Worm (Caenorhabditis elegans) whole organism, L3 larva: ENCODE measurements around the gene sir-2.3.

Source experiments
- aly-2 ChIP-seq: fragments of 150-350 bp; optimal IDR thresholded peaks from 2 replicates; lab custom pipeline; 2014; ENCODE audit warnings: missing biosample characterization, missing genetic modification characterization
- ama-1 ChIP-seq: fragments of 150-350 bp; optimal IDR thresholded peaks from 2 replicates; lab custom pipeline; 2018
- egl-27 ChIP-seq: sonication (generic microtip); optimal IDR thresholded peaks from 4 replicates; lab custom pipeline; 2017; ENCODE audit warnings: missing biosample characterization, missing genetic modification reagents, missing genetic modification characterization
- elt-3 ChIP-seq, 3 experiments: fragments of 150-350 bp in 1 of 3; sonication (generic microtip) in 2 of 3; optimal IDR thresholded peaks; 2 replicates in 2 of 3; 4 replicates in 1 of 3; lab custom pipeline; 2014 to 2017; ENCODE audit warnings: missing biosample characterization in 3 of 3, missing genetic modification characterization in 3 of 3
- fkh-2 ChIP-seq: fragments of 150-350 bp; optimal IDR thresholded peaks from 2 replicates; lab custom pipeline; 2014; ENCODE audit warnings: missing biosample characterization, missing genetic modification reagents, missing genetic modification characterization
- mdl-1 ChIP-seq: fragments of 150-350 bp; optimal IDR thresholded peaks from 2 replicates; lab custom pipeline; 2014; ENCODE audit warnings: missing biosample characterization, missing genetic modification characterization
- nhr-12 ChIP-seq: fragments of 150-350 bp; optimal IDR thresholded peaks from 2 replicates; lab custom pipeline; 2014; ENCODE audit warnings: missing biosample characterization, missing genetic modification characterization
- nhr-237 ChIP-seq: fragments of 150-350 bp; optimal IDR thresholded peaks from 2 replicates; lab custom pipeline; 2014; ENCODE audit warnings: missing biosample characterization, missing genetic modification characterization
- pha-4 ChIP-seq: fragments of 150-350 bp; optimal IDR thresholded peaks from 2 replicates; lab custom pipeline; 2014; ENCODE audit warnings: missing biosample characterization, missing genetic modification reagents, missing genetic modification characterization
- skn-1 ChIP-seq: fragments of 150-350 bp; optimal IDR thresholded peaks from 2 replicates; lab custom pipeline; 2014; ENCODE audit warnings: missing biosample characterization, missing genetic modification characterization
- snpc-4 ChIP-seq: fragments of 150-350 bp; optimal IDR thresholded peaks from 2 replicates; lab custom pipeline; 2014; ENCODE audit warnings: missing biosample characterization, missing genetic modification characterization
- unc-62 ChIP-seq: fragments of 150-350 bp; sonication (generic microtip); optimal IDR thresholded peaks from 4 replicates; lab custom pipeline; 2014; ENCODE audit warnings: missing biosample characterization, missing genetic modification reagents, missing genetic modification characterization
- zag-1 ChIP-seq: fragments of 150-350 bp; optimal IDR thresholded peaks from 2 replicates; lab custom pipeline; 2014; ENCODE audit warnings: missing biosample characterization, missing genetic modification characterization
- ztf-11 ChIP-seq: fragments of 150-350 bp; optimal IDR thresholded peaks from 2 replicates; lab custom pipeline; 2014; ENCODE audit warnings: missing biosample characterization, missing genetic modification characterization

- TF ChIP-seq aly-2 (tag; lab: Kevin White, UChicago) (no peak), pha-4 (tag; lab: Kevin White, UChicago) (no peak), elt-3 (tag; optimal IDR thresholded peaks at IDR 0.05; lab: Kevin White, UChicago) (no peak), fkh-2 (tag; lab: Kevin White, UChicago) (no peak), nhr-12 (no peak), snpc-4 (tag; lab: Kevin White, UChicago) (no peak), zag-1 (tag; lab: Kevin White, UChicago) (no peak), unc-62 (no peak), skn-1 (tag; lab: Kevin White, UChicago) (no peak), mdl-1 (tag; lab: Kevin White, UChicago) (no peak), egl-27 (tag; lab: Kevin White, UChicago) (no peak), ama-1 (lab: Kevin White, UChicago) (no peak), ztf-11 (tag; lab: Kevin White, UChicago) (no peak), nhr-237 (tag; lab: Kevin White, UChicago) (no peak)
These were observed 38.5 kb upstream of the sir-2.3 start for ce11 chrX:13293023-13293422.
